Fruit fly (Drosophila melanogaster) whole organism, embryonic: ENCODE data around the gene Mkp3.

Experiments
- Ada2b ChIP-seq: fragments of 200-800 bp; sonication (Bioruptor generic); IDR thresholded peaks from 2 replicates; pipeline ENCODE4 v1.3.6; 2022; ENCODE audit warnings: missing biosample characterization, missing genetic modification characterization
- Antp ChIP-seq: fragments of 200-800 bp; sonication (Bioruptor generic); optimal IDR thresholded peaks from 3 replicates; lab custom pipeline; 2016; ENCODE audit warnings: missing biosample characterization, missing genetic modification characterization
- Bgb ChIP-seq: fragments of 200-800 bp; sonication (Bioruptor generic); IDR thresholded peaks from 2 replicates; pipeline ENCODE4 v1.3.6; 2022; ENCODE audit warnings: missing biosample characterization, missing genetic modification characterization; ENCODE audit not compliant: partially characterized antibody
- CG11085 ChIP-seq: fragments of 200-800 bp; sonication (Bioruptor generic); IDR thresholded peaks from 2 replicates; pipeline ENCODE4 v1.3.6; 2022; ENCODE audit warnings: missing biosample characterization, missing genetic modification characterization
- CG11695 ChIP-seq: fragments of 200-800 bp; sonication (Bioruptor generic); IDR thresholded peaks from 3 replicates; pipeline ENCODE4 v1.3.6; 2022; ENCODE audit warnings: missing biosample characterization, missing genetic modification characterization
- CG12219 ChIP-seq: fragments of 200-800 bp; sonication (Bioruptor generic); optimal IDR thresholded peaks from 3 replicates; lab custom pipeline; 2018; ENCODE audit warnings: missing biosample characterization, mild to moderate bottlenecking, missing genetic modification characterization
- CG13775 ChIP-seq: fragments of 200-800 bp; sonication (Bioruptor generic); optimal IDR thresholded peaks from 3 replicates; lab custom pipeline; 2017; ENCODE audit warnings: missing biosample characterization, mild to moderate bottlenecking, missing genetic modification characterization
- CG14860 ChIP-seq: fragments of 200-800 bp; sonication (Bioruptor generic); IDR thresholded peaks from 3 replicates; pipeline ENCODE4 v1.3.6; 2022; ENCODE audit warnings: missing biosample characterization, missing genetic modification characterization; ENCODE audit not compliant: partially characterized antibody
- CG15514 ChIP-seq: fragments of 200-800 bp; sonication (Bioruptor generic); optimal IDR thresholded peaks from 3 replicates; lab custom pipeline; 2017; ENCODE audit warnings: missing biosample characterization, missing genetic modification characterization, mild to moderate bottlenecking, moderate library complexity, missing genetic modification reagents
- CG17385 ChIP-seq: fragments of 200-800 bp; sonication (Bioruptor generic); optimal IDR thresholded peaks from 3 replicates; lab custom pipeline; 2018; ENCODE audit warnings: missing biosample characterization, mild to moderate bottlenecking, missing genetic modification characterization
- CG2202 ChIP-seq: fragments of 200-800 bp; sonication (Bioruptor generic); optimal IDR thresholded peaks from 2 replicates; lab custom pipeline; 2018; ENCODE audit warnings: missing biosample characterization, mild to moderate bottlenecking, missing genetic modification characterization
- CG2678 ChIP-seq: fragments of 200-800 bp; sonication (Bioruptor generic); optimal IDR thresholded peaks from 3 replicates; lab custom pipeline; 2019; ENCODE audit warnings: missing biosample characterization, mild to moderate bottlenecking, missing genetic modification characterization, moderate library complexity
- CG3065 ChIP-seq: fragments of 200-800 bp; sonication (Bioruptor generic); optimal IDR thresholded peaks from 2 replicates; lab custom pipeline; 2016; ENCODE audit warnings: missing biosample characterization, missing genetic modification characterization
- CG4617 ChIP-seq: fragments of 200-800 bp; sonication (Bioruptor generic); optimal IDR thresholded peaks from 3 replicates; lab custom pipeline; 2016; ENCODE audit warnings: missing biosample characterization, missing genetic modification characterization, borderline replicate concordance
- CG6765 ChIP-seq: fragments of 200-800 bp; sonication (Bioruptor generic); optimal IDR thresholded peaks from 3 replicates; lab custom pipeline; 2017; ENCODE audit warnings: missing biosample characterization, mild to moderate bottlenecking, missing genetic modification characterization
- CG7928 ChIP-seq: fragments of 200-800 bp; sonication (Bioruptor generic); optimal IDR thresholded peaks from 2 replicates; lab custom pipeline; 2017; ENCODE audit warnings: missing biosample characterization, mild to moderate bottlenecking, missing genetic modification characterization
- CG9437 ChIP-seq: fragments of 200-800 bp; sonication (Bioruptor generic); optimal IDR thresholded peaks from 2 replicates; lab custom pipeline; 2018; ENCODE audit warnings: missing biosample characterization, mild to moderate bottlenecking, missing genetic modification characterization
- CG9932 ChIP-seq: fragments of 200-800 bp; sonication (Bioruptor generic); IDR thresholded peaks from 2 replicates; pipeline ENCODE4 v1.3.6; 2022; ENCODE audit warnings: missing biosample characterization, missing genetic modification characterization
- Doc2 ChIP-seq: fragments of 200-800 bp; sonication (Bioruptor generic); IDR thresholded peaks from 2 replicates; pipeline ENCODE4 v1.3.6; 2022; ENCODE audit warnings: missing biosample characterization, missing genetic modification characterization
- Drgx ChIP-seq: fragments of 200-800 bp; sonication (Bioruptor generic); IDR thresholded peaks from 2 replicates; pipeline ENCODE4 v1.3.6; 2022; ENCODE audit warnings: missing biosample characterization, missing genetic modification characterization
- Fer1 ChIP-seq: fragments of 200-800 bp; sonication (Bioruptor generic); optimal IDR thresholded peaks from 2 replicates; lab custom pipeline; 2017; ENCODE audit warnings: missing biosample characterization, mild to moderate bottlenecking, missing genetic modification characterization
- Gug ChIP-seq: fragments of 200-800 bp; sonication (Bioruptor generic); IDR thresholded peaks from 4 replicates; pipeline ENCODE4 v1.3.6; 2022; ENCODE audit warnings: missing biosample characterization, missing genetic modification characterization
- H15 ChIP-seq: fragments of 200-800 bp; sonication (Bioruptor generic); IDR thresholded peaks from 3 replicates; pipeline ENCODE4 v1.3.6; 2022; ENCODE audit warnings: missing biosample characterization, missing genetic modification characterization
- Hand ChIP-seq: fragments of 200-800 bp; sonication (Bioruptor generic); optimal IDR thresholded peaks from 2 replicates; lab custom pipeline; 2017; ENCODE audit warnings: mild to moderate bottlenecking, missing biosample characterization, missing genetic modification reagents, missing genetic modification characterization
- NK7.1 ChIP-seq: fragments of 200-800 bp; sonication (Bioruptor generic); optimal IDR thresholded peaks from 3 replicates; lab custom pipeline; 2016; ENCODE audit warnings: missing biosample characterization, missing genetic modification characterization
- NfI ChIP-seq: fragments of 200-800 bp; sonication (Bioruptor generic); optimal IDR thresholded peaks from 3 replicates; lab custom pipeline; 2018; ENCODE audit warnings: missing biosample characterization, mild to moderate bottlenecking, missing genetic modification characterization, moderate library complexity
- Pdp1 ChIP-seq, 2 experiments: fragments of 200-800 bp; sonication (Bioruptor generic); optimal IDR thresholded peaks; 3 replicates each; lab custom pipeline; 2016; ENCODE audit warnings: missing biosample characterization in 2 of 2, missing genetic modification characterization in 2 of 2, mild to moderate bottlenecking in 1 of 2, moderate library complexity in 1 of 2
- Ptx1 ChIP-seq: fragments of 200-800 bp; sonication (Bioruptor generic); IDR thresholded peaks from 2 replicates; pipeline ENCODE4 v1.3.6; 2022; ENCODE audit warnings: missing biosample characterization, missing genetic modification characterization
- Scr ChIP-seq: fragments of 200-800 bp; sonication (Bioruptor generic); IDR thresholded peaks from 2 replicates; pipeline ENCODE4 v1.3.6; 2022; ENCODE audit warnings: missing biosample characterization, missing genetic modification characterization; ENCODE audit not compliant: partially characterized antibody
- br ChIP-seq: fragments of >200 bp; optimal IDR thresholded peaks from 2 replicates; lab custom pipeline; 2017
- bsh ChIP-seq, 2 experiments: fragments of 200-800 bp; sonication (Bioruptor generic); optimal IDR thresholded peaks; 2 replicates each; lab custom pipeline; 2017 to 2018; ENCODE audit warnings: mild to moderate bottlenecking in 2 of 2, missing biosample characterization in 2 of 2, missing genetic modification characterization in 2 of 2, moderate library complexity in 1 of 2
- cg ChIP-seq: fragments of 200-800 bp; sonication (Bioruptor generic); optimal IDR thresholded peaks from 3 replicates; lab custom pipeline; 2019; ENCODE audit warnings: missing biosample characterization, mild to moderate bottlenecking, missing genetic modification characterization, moderate library complexity
- cwo ChIP-seq: fragments of 200-800 bp; sonication (Bioruptor generic); optimal IDR thresholded peaks from 3 replicates; lab custom pipeline; 2017; ENCODE audit warnings: missing biosample characterization, missing genetic modification characterization, mild to moderate bottlenecking, moderate library complexity, missing genetic modification reagents
- dimm ChIP-seq: fragments of 200-800 bp; sonication (Bioruptor generic); IDR thresholded peaks from 2 replicates; pipeline ENCODE4 v1.3.6; 2022; ENCODE audit warnings: missing biosample characterization, missing genetic modification characterization
- dpn ChIP-seq, 2 experiments: fragments of 200-800 bp; sonication (Bioruptor generic); optimal IDR thresholded peaks; 3 replicates each; lab custom pipeline; 2016; ENCODE audit warnings: missing biosample characterization in 2 of 2, missing genetic modification characterization in 2 of 2
- eve ChIP-seq, 2 experiments: fragments of >200 bp; optimal IDR thresholded peaks; 2 replicates each; lab custom pipeline; 2017; ENCODE audit warnings: missing biosample characterization in 2 of 2, missing genetic modification characterization in 2 of 2
- fd102C ChIP-seq: fragments of 200-800 bp; sonication (Bioruptor generic); optimal IDR thresholded peaks from 2 replicates; lab custom pipeline; 2018; ENCODE audit warnings: missing biosample characterization, mild to moderate bottlenecking, missing genetic modification characterization, moderate library complexity
- grn ChIP-seq: fragments of 200-800 bp; sonication (Bioruptor generic); optimal IDR thresholded peaks from 3 replicates; lab custom pipeline; 2017; ENCODE audit warnings: missing biosample characterization, missing genetic modification characterization
- insv ChIP-seq, 2 experiments: fragments of 200-800 bp; sonication (Bioruptor generic); optimal IDR thresholded peaks; 3 replicates each; lab custom pipeline; 2016 to 2018; ENCODE audit warnings: missing biosample characterization in 2 of 2, missing genetic modification characterization in 2 of 2
- jumu ChIP-seq: fragments of 200-800 bp; sonication (Bioruptor generic); optimal IDR thresholded peaks from 3 replicates; lab custom pipeline; 2016; ENCODE audit warnings: missing biosample characterization, missing genetic modification characterization
- kay ChIP-seq: fragments of 200-800 bp; sonication (Bioruptor generic); optimal IDR thresholded peaks from 2 replicates; lab custom pipeline; 2016; ENCODE audit warnings: missing biosample characterization, missing genetic modification characterization
- knrl ChIP-seq: fragments of 200-800 bp; sonication (Bioruptor generic); IDR thresholded peaks from 3 replicates; pipeline ENCODE4 v1.3.6; 2022; ENCODE audit warnings: missing biosample characterization, missing genetic modification characterization; ENCODE audit not compliant: partially characterized antibody
- prd ChIP-seq, 3 experiments: fragments of >200 bp in 2 of 3; fragments of 200-800 bp in 1 of 3; sonication (Bioruptor generic) in 1 of 3; optimal IDR thresholded peaks in 2 of 3; IDR thresholded peaks in 1 of 3; 2 replicates in 2 of 3; 3 replicates in 1 of 3; pipeline versions ENCODE4 v1.3.6 to Lab custom; 2017 to 2022; ENCODE audit warnings: missing biosample characterization in 1 of 3, missing genetic modification characterization in 1 of 3
- so ChIP-seq: fragments of 200-800 bp; sonication (Bioruptor generic); IDR thresholded peaks from 3 replicates; pipeline ENCODE4 v1.3.6; 2022; ENCODE audit warnings: missing biosample characterization, missing genetic modification characterization
- sob ChIP-seq: fragments of 200-800 bp; sonication (Bioruptor generic); IDR thresholded peaks from 2 replicates; pipeline ENCODE4 v1.3.6; 2022; ENCODE audit warnings: missing biosample characterization, missing genetic modification characterization
- ssp ChIP-seq: fragments of 200-800 bp; sonication (Bioruptor generic); IDR thresholded peaks from 2 replicates; pipeline ENCODE4 v1.3.6; 2022; ENCODE audit warnings: missing biosample characterization, missing genetic modification characterization
- trh ChIP-seq: fragments of 200-800 bp; sonication (Bioruptor generic); optimal IDR thresholded peaks from 2 replicates; lab custom pipeline; 2016; ENCODE audit warnings: missing biosample characterization, missing genetic modification characterization

Mkp3 gene

DNA sequence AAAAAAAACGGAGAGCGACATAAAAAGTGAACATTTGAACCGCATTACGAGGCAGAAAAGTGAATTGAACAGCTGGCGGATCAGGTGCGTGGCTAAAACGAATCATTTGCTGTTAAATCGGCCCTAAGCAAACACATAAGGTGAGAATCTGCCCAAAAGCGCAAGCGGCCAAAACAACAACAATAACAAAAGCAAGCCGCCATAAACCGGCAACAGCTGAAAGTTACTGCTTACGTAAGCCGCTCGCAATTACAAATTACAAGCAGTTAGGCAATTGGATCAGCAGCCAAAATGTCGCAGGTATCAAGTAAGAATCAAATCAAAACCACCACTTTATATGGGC, 22.8 kb downstream of the Mkp3 start:
- TF ChIP-seq CG12219 (GFP tag; lab: Kevin White, UChicago), result no peak
- TF ChIP-seq so, result 0 out of 3 replicates have a peak, but pooled peaks have one; percentile 55
- TF ChIP-seq CG2202 (tag; lab: Kevin White, UChicago), result no peak
- no peak for TF ChIP-seq Scr (GFP tag; lab: Robert Waterston, UW)
- TF ChIP-seq CG11695 (GFP tag; lab: Robert Waterston, UW), result 0 out of 3 replicates have a peak, but pooled peaks have one; percentile 24
- TF ChIP-seq kay, result no peak
- TF ChIP-seq Pdp1 (GFP tag; optimal IDR thresholded peaks at IDR 0.05; lab: Kevin White, UChicago), result peak in 1 of 2 experiments; percentile 94
- no peak for TF ChIP-seq CG3065 (GFP tag; lab: Kevin White, UChicago)
- no peak for TF ChIP-seq Hand
- peak; percentile 84 for TF ChIP-seq CG17385 (GFP tag; lab: Kevin White, UChicago)
- peak; percentile 27; the same call in 1 of the 2 replicates for TF ChIP-seq Drgx (GFP tag; lab: Robert Waterston, UW)
- no peak for TF ChIP-seq CG6765 (GFP tag; lab: Kevin White, UChicago)
- TF ChIP-seq Bgb (GFP tag; lab: Robert Waterston, UW), result 0 out of 2 replicates have a peak, but pooled peaks have one; percentile 12
- TF ChIP-seq CG9437 (GFP tag; lab: Kevin White, UChicago), result peak; percentile 62
- peak in 1 of 2 experiments; percentile 75 for TF ChIP-seq insv (GFP tag; optimal IDR thresholded peaks at IDR 0.05; lab: Kevin White, UChicago)
- TF ChIP-seq sob (GFP tag; lab: Robert Waterston, UW), result no peak
- no peak for TF ChIP-seq Fer1
- no peak for TF ChIP-seq bsh (GFP tag; optimal IDR thresholded peaks at IDR 0.05; lab: Kevin White, UChicago)
- no peak for TF ChIP-seq Antp (GFP tag; lab: Kevin White, UChicago)
- TF ChIP-seq CG7928 (GFP tag; lab: Kevin White, UChicago), result peak; percentile 14

DNA sequence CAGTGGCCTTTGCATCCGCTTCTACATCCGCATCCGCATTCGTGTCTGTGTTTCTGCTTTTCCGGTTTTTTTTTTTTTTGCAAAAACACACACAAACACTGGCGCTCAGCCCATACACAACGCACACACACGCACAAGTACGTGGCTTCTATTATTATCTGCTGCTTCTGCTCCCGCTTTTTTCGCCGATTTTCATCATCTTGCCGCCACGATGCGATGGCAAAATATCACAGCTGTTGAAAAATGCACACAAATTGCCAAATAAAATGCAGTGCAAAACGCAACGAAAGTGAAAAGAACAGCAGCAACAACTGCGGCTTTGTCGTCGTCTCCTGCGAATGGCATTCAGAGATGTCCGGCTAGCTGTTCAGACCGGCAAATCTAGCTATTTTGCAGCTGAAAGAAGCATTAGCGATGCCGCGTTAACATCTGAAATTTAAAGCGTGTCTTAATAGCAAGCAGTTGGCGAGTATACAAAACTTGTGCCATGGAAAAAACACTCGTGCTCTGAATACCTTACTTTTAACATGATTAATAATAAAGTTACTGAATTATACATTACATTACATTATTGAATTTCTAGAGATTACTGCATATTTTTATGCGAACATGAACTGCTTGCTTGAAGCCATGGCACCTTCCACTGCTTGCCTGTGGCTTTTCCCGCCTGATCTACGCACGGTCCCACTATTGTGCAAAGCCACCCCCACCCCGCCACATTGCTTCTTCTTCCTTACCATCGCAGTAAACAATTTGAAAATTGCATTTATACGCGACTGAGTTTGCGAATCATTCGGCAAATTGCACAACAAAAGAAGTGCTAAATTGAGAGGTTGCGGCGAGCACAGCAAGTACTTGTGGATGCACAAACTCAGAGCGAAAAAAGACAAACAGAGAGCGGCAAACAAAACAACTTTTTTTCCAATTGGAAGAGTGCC, 23.5 kb downstream of the Mkp3 start, which contains the start of the genes Ugt316A1 and Sfxn2:
TSS of gene Ugt316A1 (minus strand) at position 345 of the 938 bp plus-strand sequence.
TSS of gene Sfxn2 (plus strand) at position 694 of the 938 bp plus-strand sequence.
- TF ChIP-seq prd (optimal IDR thresholded peaks at IDR 0.05; lab: Kevin White, UChicago) (no peak), prd (GFP tag; IDR thresholded peaks at IDR 0.05; lab: Robert Waterston, UW) (peak; percentile 50; the same call in 1 of the 3 replicates), grn (GFP tag; lab: Kevin White, UChicago) (no peak), eve (GFP tag; optimal IDR thresholded peaks at IDR 0.05; lab: Kevin White, UChicago) (no peak), CG2678 (tag; lab: Kevin White, UChicago) (no peak), CG14860 (GFP tag; lab: Robert Waterston, UW) (no peak), fd102C (no peak), dimm (GFP tag; lab: Robert Waterston, UW) (no peak), NK7.1 (GFP tag; lab: Kevin White, UChicago) (no peak), cwo (GFP tag; lab: Kevin White, UChicago) (peak; percentile 17), CG13775 (GFP tag; lab: Kevin White, UChicago) (peak; percentile 89), Doc2 (GFP tag; lab: Robert Waterston, UW) (no peak), cg (GFP tag; lab: Kevin White, UChicago) (peak; percentile 89), H15 (GFP tag; lab: Robert Waterston, UW) (peak; percentile 38; the same call in 1 of the 3 replicates), br (lab: Kevin White, UChicago) (no peak), jumu (GFP tag; lab: Kevin White, UChicago) (peak; percentile 17), dpn (GFP tag; optimal IDR thresholded peaks at IDR 0.05; lab: Kevin White, UChicago) (peak; percentile 43 to 45), knrl (GFP tag; lab: Robert Waterston, UW) (peak; percentile 70; the same call in 1 of the 3 replicates), trh (no peak), NfI (GFP tag; lab: Kevin White, UChicago) (peak; percentile 30), CG3065 (GFP tag; lab: Kevin White, UChicago) (no peak), CG9932 (GFP tag; lab: Robert Waterston, UW) (peak; percentile 70), Ada2b (GFP tag; lab: Robert Waterston, UW) (peak; percentile 23; the same call in 1 of the 2 replicates), CG15514 (GFP tag; lab: Kevin White, UChicago) (peak; percentile 50), Ptx1 (GFP tag; lab: Robert Waterston, UW) (peak; percentile 55), Gug (peak; percentile 45; the same call in 2 of the 4 replicates), CG11085 (GFP tag; lab: Robert Waterston, UW) (no peak), ssp (GFP tag; lab: Robert Waterston, UW) (peak; percentile 39; the same call in 1 of the 2 replicates), CG4617 (GFP tag; lab: Kevin White, UChicago) (peak; percentile 89)
